Worm (Caenorhabditis elegans) whole organism, L1 larva: ENCODE results near the gene rsa-2.
A peak's percentile ranks its signal among the peaks of the same experiment; 100 is the strongest.

Source experiments
- ceh-82 ChIP-seq, 3 experiments: fragments of 150-350 bp in 1 of 3; sonication (generic microtip) in 2 of 3; optimal IDR thresholded peaks; 2 replicates each; lab custom pipeline; 2014 to 2017; ENCODE audit warnings: missing biosample characterization in 3 of 3, missing genetic modification characterization in 3 of 3
- ces-1 ChIP-seq: fragments of 150-350 bp; optimal IDR thresholded peaks from 2 replicates; lab custom pipeline; 2014; ENCODE audit warnings: missing biosample characterization, missing genetic modification reagents, missing genetic modification characterization
- fkh-10 ChIP-seq: sonication (generic microtip); optimal IDR thresholded peaks from 2 replicates; lab custom pipeline; 2017; ENCODE audit warnings: missing biosample characterization, missing genetic modification reagents, missing genetic modification characterization
- irx-1 ChIP-seq: sonication (generic microtip); optimal IDR thresholded peaks from 2 replicates; lab custom pipeline; 2016; ENCODE audit warnings: missing genetic modification characterization, missing compliant biosample characterization
- jun-1 ChIP-seq: fragments of 150-350 bp; optimal IDR thresholded peaks from 2 replicates; lab custom pipeline; 2014; ENCODE audit warnings: missing biosample characterization, missing genetic modification reagents, missing genetic modification characterization
- mdl-1 ChIP-seq, 2 experiments: fragments of 150-350 bp; optimal IDR thresholded peaks; 2 replicates each; lab custom pipeline; 2014 to 2017; ENCODE audit warnings: missing biosample characterization in 2 of 2, missing genetic modification characterization in 2 of 2, inconsistent platforms in 1 of 2
- mep-1 ChIP-seq: fragments of 150-350 bp; optimal IDR thresholded peaks from 2 replicates; lab custom pipeline; 2014; ENCODE audit warnings: missing biosample characterization, missing genetic modification characterization
- nhr-237 ChIP-seq: fragments of 150-350 bp; optimal IDR thresholded peaks from 2 replicates; lab custom pipeline; 2014; ENCODE audit warnings: missing biosample characterization, missing genetic modification characterization
- pqm-1 ChIP-seq: sonication (generic microtip); optimal IDR thresholded peaks from 3 replicates; lab custom pipeline; 2017; ENCODE audit warnings: missing biosample characterization, missing genetic modification characterization
- snpc-4 ChIP-seq: fragments of 150-350 bp; optimal IDR thresholded peaks from 2 replicates; lab custom pipeline; 2014; ENCODE audit warnings: missing biosample characterization, missing genetic modification characterization

- peak; percentile 33 for TF ChIP-seq jun-1 (tag; lab: Kevin White, UChicago)
- TF ChIP-seq mdl-1 (tag; optimal IDR thresholded peaks at IDR 0.05; lab: Kevin White, UChicago) = peak in 1 of 2 experiments; percentile 20
- peak; percentile 50 to 89 (median 83) for TF ChIP-seq ceh-82 (tag; optimal IDR thresholded peaks at IDR 0.05; lab: Kevin White, UChicago)
- TF ChIP-seq snpc-4 = peak; percentile 74
- TF ChIP-seq nhr-237 (tag; lab: Kevin White, UChicago) = no peak
- no peak for TF ChIP-seq pqm-1 (tag; lab: Kevin White, UChicago)
- peak; percentile 49 for TF ChIP-seq fkh-10
- TF ChIP-seq irx-1 (tag; lab: Kevin White, UChicago) = peak; percentile 78
- peak; percentile 72 for TF ChIP-seq mep-1
- TF ChIP-seq ces-1 (GFP tag; lab: Kevin White, UChicago) = no peak
These were observed 47.5 kb downstream of the rsa-2 start for ce11 chrIII:11110756-11111155.
